Fruit fly (Drosophila melanogaster): ENCODE measurements around the gene CG11841.
A peak's percentile ranks its signal among the peaks of the same experiment; 100 is the strongest.

CG11841 gene

dm6 chr3R:29091609-29092008, 40.8 kb downstream of the CG11841 start (continued):
- peak; percentile 30 for TF ChIP-seq CG7368 (GFP tag; optimal IDR thresholded peaks at IDR 0.05)
- no peak for TF ChIP-seq Lpt (GFP tag; optimal IDR thresholded peaks at IDR 0.05)
- TF ChIP-seq Hr4 (GFP tag; optimal IDR thresholded peaks at IDR 0.05), result peak; percentile 14
- peak; percentile 18 for TF ChIP-seq CG8632 (GFP tag; optimal IDR thresholded peaks at IDR 0.05)
- peak; percentile 31; the same call in 1 of the 3 replicates for TF ChIP-seq CG8119 (GFP tag; IDR thresholded peaks at IDR 0.05)
- TF ChIP-seq Met (GFP tag; optimal IDR thresholded peaks at IDR 0.05), result peak; percentile 45
- peak; percentile 59 for TF ChIP-seq achi (GFP tag; optimal IDR thresholded peaks at IDR 0.05)
- peak; percentile 5 for TF ChIP-seq Ets21C (GFP tag; optimal IDR thresholded peaks at IDR 0.05)
- TF ChIP-seq CG4318 (GFP tag; optimal IDR thresholded peaks at IDR 0.05), result peak; percentile 3
- no peak for TF ChIP-seq Hr38 (GFP tag; optimal IDR thresholded peaks at IDR 0.05)
- TF ChIP-seq svp (GFP tag), result no peak
- no peak for TF ChIP-seq Sox15 (GFP tag; optimal IDR thresholded peaks at IDR 0.05)
- peak; percentile 27 to 52 for TF ChIP-seq ss (GFP tag; optimal IDR thresholded peaks at IDR 0.05)
- TF ChIP-seq CG34406 (GFP tag; optimal IDR thresholded peaks at IDR 0.05), result peak; percentile 27
- peak; percentile 38 for TF ChIP-seq OdsH (GFP tag; optimal IDR thresholded peaks at IDR 0.05)
- peak; percentile 4 to 31 for TF ChIP-seq salr (GFP tag; optimal IDR thresholded peaks at IDR 0.05)
- TF ChIP-seq fkh (GFP tag; optimal IDR thresholded peaks at IDR 0.05), result no peak
- TF ChIP-seq CG31627 (GFP tag; optimal IDR thresholded peaks at IDR 0.05), result peak; percentile 27
- TF ChIP-seq CG3919 (GFP tag; optimal IDR thresholded peaks at IDR 0.05), result peak; percentile 54
- TF ChIP-seq net (GFP tag; optimal IDR thresholded peaks at IDR 0.05), result peak; percentile 4
- TF ChIP-seq acj6 (GFP tag; optimal IDR thresholded peaks at IDR 0.05), result peak; percentile 41
- TF ChIP-seq fd85E (GFP tag; optimal IDR thresholded peaks at IDR 0.05), result no peak
- TF ChIP-seq CG10669 (GFP tag; optimal IDR thresholded peaks at IDR 0.05), result peak; percentile 59
- TF ChIP-seq Gug (GFP tag; IDR thresholded peaks at IDR 0.05), result no peak
- no peak for TF ChIP-seq vri (GFP tag; optimal IDR thresholded peaks at IDR 0.05)
- TF ChIP-seq CG10631 (GFP tag; optimal IDR thresholded peaks at IDR 0.05), result peak; percentile 69
- peak; percentile 2 for TF ChIP-seq Smox (GFP tag; optimal IDR thresholded peaks at IDR 0.05)

- TF ChIP-seq Met (GFP tag; optimal IDR thresholded peaks at IDR 0.05), result no peak
- TF ChIP-seq Sox14 (GFP tag; optimal IDR thresholded peaks at IDR 0.05), result peak; percentile 71
- peak; percentile 47 for TF ChIP-seq pdm3 (GFP tag; optimal IDR thresholded peaks at IDR 0.05)
- peak; percentile 59 for TF ChIP-seq dsx (GFP tag; optimal IDR thresholded peaks at IDR 0.05; ENCODE audit: poor library complexity, severe bottlenecking)
- TF ChIP-seq esn (GFP tag; optimal IDR thresholded peaks at IDR 0.05), result peak; percentile 33
- TF ChIP-seq CG7368 (GFP tag; optimal IDR thresholded peaks at IDR 0.05), result peak; percentile 35
- peak; percentile 71 for TF ChIP-seq spab (GFP tag; optimal IDR thresholded peaks at IDR 0.05)
- TF ChIP-seq Eip75B (GFP tag; optimal IDR thresholded peaks at IDR 0.05), result peak; percentile 61
- TF ChIP-seq fd85E (GFP tag; optimal IDR thresholded peaks at IDR 0.05), result no peak
- peak; percentile 8 for TF ChIP-seq topi (GFP tag; optimal IDR thresholded peaks at IDR 0.05)
- peak; percentile 54 for TF ChIP-seq OdsH (GFP tag; optimal IDR thresholded peaks at IDR 0.05)
- TF ChIP-seq CG9139 (GFP tag; optimal IDR thresholded peaks at IDR 0.05), result peak; percentile 52
- TF ChIP-seq dac (GFP tag; optimal IDR thresholded peaks at IDR 0.05), result no peak
- TF ChIP-seq salr (GFP tag; optimal IDR thresholded peaks at IDR 0.05), result peak in 1 of 2 experiments; percentile 58
- peak; percentile 61 for TF ChIP-seq CG32006 (GFP tag; optimal IDR thresholded peaks at IDR 0.05)
- peak; percentile 71 for TF ChIP-seq CG10669 (GFP tag; optimal IDR thresholded peaks at IDR 0.05)
- no peak for TF ChIP-seq Hr38 (GFP tag; optimal IDR thresholded peaks at IDR 0.05)
- TF ChIP-seq Blimp-1 (GFP tag; optimal IDR thresholded peaks at IDR 0.05), result no peak
- no peak for TF ChIP-seq fkh (GFP tag; optimal IDR thresholded peaks at IDR 0.05)
- TF ChIP-seq achi (GFP tag; optimal IDR thresholded peaks at IDR 0.05), result peak; percentile 68
- no peak for TF ChIP-seq cyc (GFP tag; optimal IDR thresholded peaks at IDR 0.05)
- 0 out of 2 replicates have a peak, but pooled peaks have one; percentile 37 for TF ChIP-seq Gug (GFP tag; IDR thresholded peaks at IDR 0.05)
- peak; percentile 72 for TF ChIP-seq CG6808 (GFP tag; optimal IDR thresholded peaks at IDR 0.05)
- peak; percentile 39 to 43 for TF ChIP-seq ss (GFP tag; optimal IDR thresholded peaks at IDR 0.05)
- TF ChIP-seq CG8632 (GFP tag; optimal IDR thresholded peaks at IDR 0.05), result no peak
- TF ChIP-seq CG34406 (GFP tag; optimal IDR thresholded peaks at IDR 0.05), result peak; percentile 31
- peak; percentile 44 for TF ChIP-seq net (GFP tag; optimal IDR thresholded peaks at IDR 0.05)
- no peak for TF ChIP-seq CG6854 (GFP tag; optimal IDR thresholded peaks at IDR 0.05)
- peak; percentile 47 for TF ChIP-seq acj6 (GFP tag; optimal IDR thresholded peaks at IDR 0.05)
- TF ChIP-seq Ets21C (GFP tag; optimal IDR thresholded peaks at IDR 0.05), result no peak
- peak; percentile 72 for TF ChIP-seq CG3032 (tag; optimal IDR thresholded peaks at IDR 0.05)
- no peak for TF ChIP-seq Sox15 (GFP tag; optimal IDR thresholded peaks at IDR 0.05)
- peak; percentile 46; the same call in 1 of the 2 replicates for TF ChIP-seq CG11294 (GFP tag; IDR thresholded peaks at IDR 0.05)
- peak; percentile 64 for TF ChIP-seq fd59A (GFP tag; optimal IDR thresholded peaks at IDR 0.05)
- TF ChIP-seq Eip78C (GFP tag), result peak; percentile 88
- peak; percentile 77 for TF ChIP-seq Ets96B (tag; optimal IDR thresholded peaks at IDR 0.05)
- TF ChIP-seq eg (GFP tag; IDR thresholded peaks at IDR 0.05), result 0 out of 3 replicates have a peak, but pooled peaks have one; percentile 46
Measured at dm6 chr3R:29094152-29094551, 43.3 kb downstream of the CG11841 start.

Data from whole organism, prepupa.